Fruit fly (Drosophila melanogaster): ENCODE measurements around the gene hbt.

dm6 chr2L:13373435-13374242 is 42.7 kb upstream of the hbt start, which contains the start of the genes Bdp1 and CG6565:
- TF ChIP-seq Hr96 (GFP tag; optimal IDR thresholded peaks at IDR 0.05) (peak; percentile 99), CG7101 (tag; optimal IDR thresholded peaks at IDR 0.05) (peak; percentile 97), CG33017 (tag; optimal IDR thresholded peaks at IDR 0.05) (peak; percentile 93), ovo (GFP tag; optimal IDR thresholded peaks at IDR 0.05) (peak; percentile 97), toe (GFP tag; optimal IDR thresholded peaks at IDR 0.05) (peak; percentile 99), CG11617 (GFP tag; optimal IDR thresholded peaks at IDR 0.05) (peak; percentile 98), cic (GFP tag; optimal IDR thresholded peaks at IDR 0.05) (peak; percentile 69), kay (GFP tag; ENCODE audit: borderline replicate concordance) (no peak), cnc (optimal IDR thresholded peaks at IDR 0.05) (no peak), bab1 (GFP tag; optimal IDR thresholded peaks at IDR 0.05) (peak; percentile 96), Crg-1 (GFP tag; optimal IDR thresholded peaks at IDR 0.05) (peak; percentile 99), CG12768 (GFP tag; optimal IDR thresholded peaks at IDR 0.05) (peak; percentile 98), CG14711 (tag; optimal IDR thresholded peaks at IDR 0.05) (peak; percentile 90), CG1620 (GFP tag; optimal IDR thresholded peaks at IDR 0.05) (peak; percentile 99)
